Worm (Caenorhabditis elegans) whole organism, L4 larva: ENCODE data around the gene W05E10.2.

ENCODE experiments used
- F49E8.2 ChIP-seq: sonication (generic microtip); optimal IDR thresholded peaks from 2 replicates; lab custom pipeline; 2016; ENCODE audit warnings: missing compliant biosample characterization, mild to moderate bottlenecking, missing genetic modification characterization, borderline replicate concordance
- T20F7.1 ChIP-seq: fragments of 200-800 bp; sonication (Bioruptor generic); optimal IDR thresholded peaks from 2 replicates; lab custom pipeline; 2018; ENCODE audit warnings: mild to moderate bottlenecking, missing genetic modification characterization, missing compliant biosample characterization
- T26A8.4 ChIP-seq: fragments of 200-800 bp; sonication (Bioruptor generic); IDR thresholded peaks from 2 replicates; pipeline ENCODE4 v1.3.6; 2022; ENCODE audit warnings: missing genetic modification characterization, missing compliant biosample characterization
- ceh-20 ChIP-seq: fragments of 200-800 bp; sonication (Bioruptor generic); IDR thresholded peaks from 2 replicates; pipeline ENCODE4 v1.3.6; 2022; ENCODE audit warnings: missing genetic modification reagents, missing genetic modification characterization, missing compliant biosample characterization
- ceh-32 ChIP-seq: sonication (generic microtip); optimal IDR thresholded peaks from 2 replicates; lab custom pipeline; 2016; ENCODE audit warnings: mild to moderate bottlenecking, missing genetic modification characterization, missing compliant biosample characterization; ENCODE audit not compliant: poor library complexity
- dpl-1 ChIP-seq: fragments of 150-350 bp; optimal IDR thresholded peaks from 2 replicates; lab custom pipeline; 2014; ENCODE audit warnings: missing biosample characterization, missing genetic modification reagents, missing genetic modification characterization
- hif-1 ChIP-seq, 2 experiments: sonication (generic microtip); optimal IDR thresholded peaks; 2 replicates each; lab custom pipeline; 2016 to 2017; ENCODE audit warnings: missing compliant biosample characterization in 2 of 2, missing genetic modification characterization in 2 of 2, missing genetic modification reagents in 2 of 2, missing genotype in 2 of 2, mild to moderate bottlenecking in 1 of 2
- lin-1 ChIP-seq: fragments of 200-800 bp; sonication (Bioruptor generic); IDR thresholded peaks from 2 replicates; pipeline ENCODE4 v1.3.6; 2022; ENCODE audit warnings: missing genetic modification reagents, missing genetic modification characterization, missing compliant biosample characterization
- lin-15B ChIP-seq: fragments of 150-350 bp; sonication (generic microtip); optimal IDR thresholded peaks from 3 replicates; lab custom pipeline; 2014; ENCODE audit warnings: missing biosample characterization, missing genetic modification characterization
- lin-38 ChIP-seq: fragments of 200-800 bp; sonication (Bioruptor generic); IDR thresholded peaks from 2 replicates; pipeline ENCODE4 v1.3.6; 2022; ENCODE audit warnings: missing genetic modification reagents, missing genetic modification characterization, missing compliant biosample characterization
- lir-3 ChIP-seq: sonication (generic microtip); optimal IDR thresholded peaks from 2 replicates; lab custom pipeline; 2016; ENCODE audit warnings: mild to moderate bottlenecking, missing genetic modification characterization, missing compliant biosample characterization
- lsy-2 ChIP-seq, 2 experiments: fragments of 150-350 bp in 1 of 2; sonication (generic microtip) in 1 of 2; optimal IDR thresholded peaks; 2 replicates each; lab custom pipeline; 2014 to 2017; ENCODE audit warnings: missing biosample characterization in 2 of 2, missing genetic modification characterization in 2 of 2
- mes-2 ChIP-seq: sonication (generic microtip); optimal IDR thresholded peaks from 2 replicates; lab custom pipeline; 2016; ENCODE audit warnings: missing genotype, mild to moderate bottlenecking, missing genetic modification characterization, missing compliant biosample characterization; ENCODE audit not compliant: poor library complexity, severe bottlenecking
- mxl-2 ChIP-seq: fragments of 200-800 bp; sonication (Bioruptor generic); conservative IDR thresholded peaks from 2 replicates; pipeline ENCODE4 v1.3.6; 2022; ENCODE audit warnings: missing genetic modification reagents, missing genetic modification characterization, missing compliant biosample characterization
- mxl-3 ChIP-seq: fragments of 200-800 bp; sonication (Bioruptor generic); optimal IDR thresholded peaks from 2 replicates; lab custom pipeline; 2018; ENCODE audit warnings: mild to moderate bottlenecking, missing genetic modification characterization, missing compliant biosample characterization
- nhr-102 ChIP-seq: sonication (generic microtip); optimal IDR thresholded peaks from 2 replicates; lab custom pipeline; 2016; ENCODE audit warnings: mild to moderate bottlenecking, missing genetic modification characterization, moderate library complexity, missing compliant biosample characterization
- nhr-237 ChIP-seq: sonication (generic microtip); optimal IDR thresholded peaks from 2 replicates; lab custom pipeline; 2017; ENCODE audit warnings: missing biosample characterization, missing genetic modification characterization
- nhr-28 ChIP-seq: fragments of 150-350 bp; optimal IDR thresholded peaks from 2 replicates; lab custom pipeline; 2014; ENCODE audit warnings: missing biosample characterization, missing genetic modification characterization
- nhr-41 ChIP-seq: fragments of 200-800 bp; sonication (Bioruptor generic); IDR thresholded peaks from 2 replicates; pipeline ENCODE4 v1.3.6; 2022; ENCODE audit warnings: missing genetic modification reagents, missing genetic modification characterization, missing compliant biosample characterization
- nhr-42 ChIP-seq: fragments of 200-800 bp; sonication (Bioruptor generic); IDR thresholded peaks from 2 replicates; pipeline ENCODE4 v1.3.6; 2022; ENCODE audit warnings: missing genetic modification characterization, missing compliant biosample characterization
- nhr-6 ChIP-seq: fragments of 150-350 bp; optimal IDR thresholded peaks from 2 replicates; lab custom pipeline; 2014; ENCODE audit warnings: missing biosample characterization, missing genetic modification characterization
- pha-4 ChIP-seq, 2 experiments: fragments of 150-350 bp in 1 of 2; fragments of 200-800 bp in 1 of 2; sonication (Bioruptor generic) in 1 of 2; IDR thresholded peaks in 1 of 2; optimal IDR thresholded peaks in 1 of 2; 2 replicates each; pipeline versions ENCODE4 v1.3.6 to Lab custom; 2014 to 2022; ENCODE audit warnings: missing genetic modification characterization in 2 of 2, missing genetic modification reagents in 2 of 2, missing biosample characterization in 1 of 2, missing compliant biosample characterization in 1 of 2
- rbr-2 ChIP-seq: sonication (generic microtip); optimal IDR thresholded peaks from 2 replicates; lab custom pipeline; 2016; ENCODE audit warnings: missing genotype, missing genetic modification characterization, missing compliant biosample characterization
- sdz-12 ChIP-seq: fragments of 200-800 bp; sonication (Bioruptor generic); optimal IDR thresholded peaks from 2 replicates; lab custom pipeline; 2018; ENCODE audit warnings: mild to moderate bottlenecking, missing genetic modification characterization, missing compliant biosample characterization
- tag-97 ChIP-seq: fragments of 200-800 bp; sonication (Bioruptor generic); IDR thresholded peaks from 2 replicates; pipeline ENCODE4 v1.3.6; 2022; ENCODE audit warnings: missing genetic modification characterization, missing compliant biosample characterization
- tra-1 ChIP-seq: fragments of 200-800 bp; sonication (Bioruptor generic); IDR thresholded peaks from 2 replicates; pipeline ENCODE4 v1.3.6; 2022; ENCODE audit warnings: missing genetic modification reagents, missing genetic modification characterization, missing compliant biosample characterization
- unc-130 ChIP-seq: sonication (generic microtip); optimal IDR thresholded peaks from 2 replicates; lab custom pipeline; 2016; ENCODE audit warnings: missing genetic modification reagents, missing genetic modification characterization, missing compliant biosample characterization
- unc-62 ChIP-seq, 3 experiments: fragments of 150-350 bp in 1 of 3; sonication (generic microtip); optimal IDR thresholded peaks in 2 of 3; peaks in 1 of 3; 1 replicate in 1 of 3; 2 replicates in 2 of 3; lab custom pipeline; 2014 to 2017; ENCODE audit warnings: missing biosample characterization in 3 of 3, missing genetic modification characterization in 3 of 3, missing genetic modification reagents in 3 of 3, missing genotype in 1 of 3
- zip-11 ChIP-seq: fragments of 200-800 bp; sonication (Bioruptor generic); IDR thresholded peaks from 2 replicates; pipeline ENCODE4 v1.3.6; 2022; ENCODE audit warnings: missing genetic modification characterization, missing compliant biosample characterization

The W05E10.2 gene

ce11 chrV:11733460-11733859, 46.5 kb downstream of the W05E10.2 start, which contains the start of gene npp-22:
npp-22 (minus strand) TSS chrV:11733472.
- TF ChIP-seq nhr-42 (GFP tag; lab: Robert Waterston, UW) (no peak), pha-4 (GFP tag; IDR thresholded peaks at IDR 0.05; lab: Robert Waterston, UW) (no peak), pha-4 (tag; optimal IDR thresholded peaks at IDR 0.05; lab: Kevin White, UChicago) (peak; percentile 67), hif-1 (tag; optimal IDR thresholded peaks at IDR 0.05; lab: Kevin White, UChicago) (no peak), T20F7.1 (GFP tag; lab: Kevin White, UChicago) (peak; percentile 41), unc-130 (GFP tag; lab: Kevin White, UChicago) (no peak), rbr-2 (peak; percentile 36), dpl-1 (peak; percentile 94), lin-15B (no peak), lin-38 (GFP tag; lab: Robert Waterston, UW) (peak; percentile 91), lir-3 (no peak), nhr-28 (tag; lab: Kevin White, UChicago) (peak; percentile 19), nhr-6 (peak; percentile 34)
- TF ChIP-seq, all 104 proteins: peak for 7

DNA sequence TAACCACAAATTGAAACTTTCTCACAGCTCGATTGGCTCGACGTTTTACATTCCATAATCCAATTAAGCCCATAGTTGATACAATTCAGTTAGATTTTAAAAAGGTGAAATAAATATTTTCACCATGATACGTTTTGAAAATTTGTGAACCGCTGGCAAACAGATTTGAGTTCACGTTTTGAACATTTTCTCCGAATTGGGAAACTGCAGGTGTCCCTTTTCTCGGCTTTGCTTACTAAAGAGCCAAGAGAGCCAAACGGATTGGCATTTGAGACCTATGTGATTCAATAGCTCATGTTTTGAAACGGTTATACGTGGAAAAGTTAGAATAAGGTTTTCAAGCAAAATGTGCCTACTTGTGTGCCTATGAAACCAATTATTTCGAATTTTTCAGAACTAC, 49.9 kb downstream of the W05E10.2 start, which contains the start of gene spe-42:
Gene spe-42, minus strand, starts transcription at position 101 of the 400 bp plus-strand sequence.
- no peak for TF ChIP-seq tra-1 (GFP tag; lab: Robert Waterston, UW)

ce11 chrV:11737333-11737732, 50.4 kb downstream of the W05E10.2 start:
- TF ChIP-seq F49E8.2, result no peak
- TF ChIP-seq mxl-3 (GFP tag; lab: Kevin White, UChicago), result no peak
- TF ChIP-seq rbr-2, result no peak
- no peak for TF ChIP-seq unc-130 (GFP tag; lab: Kevin White, UChicago)
- TF ChIP-seq unc-62 (GFP tag; optimal IDR thresholded peaks at IDR 0.05 in 1 of 2; lab: Kevin White, UChicago), result no peak
- no peak for TF ChIP-seq unc-62 (tag; optimal IDR thresholded peaks at IDR 0.05; lab: Kevin White, UChicago)
- TF ChIP-seq T26A8.4 (GFP tag; lab: Robert Waterston, UW), result no peak
- TF ChIP-seq mxl-2, result no peak
- no peak for TF ChIP-seq ceh-20 (GFP tag; lab: Robert Waterston, UW)
- no peak for TF ChIP-seq zip-11 (GFP tag; lab: Robert Waterston, UW)
- no peak for TF ChIP-seq nhr-237 (tag; lab: Kevin White, UChicago)
- TF ChIP-seq nhr-102 (tag; lab: Kevin White, UChicago), result no peak
- no peak for TF ChIP-seq sdz-12 (GFP tag; lab: Kevin White, UChicago)
- TF ChIP-seq tag-97 (GFP tag; lab: Robert Waterston, UW), result no peak
- TF ChIP-seq ceh-32 (tag; lab: Kevin White, UChicago), result no peak
- TF ChIP-seq nhr-41 (GFP tag; lab: Robert Waterston, UW), result no peak
- TF ChIP-seq lin-1 (GFP tag; lab: Robert Waterston, UW), result no peak
- TF ChIP-seq lsy-2 (tag; optimal IDR thresholded peaks at IDR 0.05; lab: Kevin White, UChicago), result no peak
- no peak for TF ChIP-seq mes-2
